Fruit fly (Drosophila melanogaster) whole organism, embryonic: ENCODE measurements around the gene g.

Experiments used
- Atf-2 ChIP-seq: fragments of 200-800 bp; sonication (Bioruptor generic); optimal IDR thresholded peaks from 2 replicates; lab custom pipeline; 2016; ENCODE audit warnings: missing biosample characterization, missing genetic modification characterization
- Awh ChIP-seq: fragments of 200-800 bp; sonication (Bioruptor generic); IDR thresholded peaks from 2 replicates; pipeline ENCODE4, ENCODE4 v1.3.6; 2022; ENCODE audit warnings: missing biosample characterization, missing genetic modification characterization
- Bgb ChIP-seq: fragments of 200-800 bp; sonication (Bioruptor generic); IDR thresholded peaks from 2 replicates; pipeline ENCODE4 v1.3.6; 2022; ENCODE audit warnings: missing biosample characterization, missing genetic modification characterization; ENCODE audit not compliant: partially characterized antibody
- CG10147 ChIP-seq: fragments of 200-800 bp; sonication (Bioruptor generic); optimal IDR thresholded peaks from 2 replicates; lab custom pipeline; 2019; ENCODE audit warnings: missing biosample characterization, mild to moderate bottlenecking, missing genetic modification characterization, moderate library complexity
- CG10366 ChIP-seq: fragments of 200-800 bp; sonication (Bioruptor generic); IDR thresholded peaks from 2 replicates; pipeline ENCODE4 v1.3.6; 2022; ENCODE audit warnings: missing biosample characterization, missing genetic modification characterization
- CG10565 ChIP-seq: fragments of 200-800 bp; sonication (Bioruptor generic); optimal IDR thresholded peaks from 3 replicates; lab custom pipeline; 2016; ENCODE audit warnings: missing biosample characterization, mild to moderate bottlenecking, missing genetic modification characterization
- CG10979 ChIP-seq: fragments of 200-800 bp; sonication (Bioruptor generic); optimal IDR thresholded peaks from 2 replicates; lab custom pipeline; 2018; ENCODE audit warnings: missing biosample characterization, mild to moderate bottlenecking, missing genetic modification characterization, moderate library complexity
- CG11085 ChIP-seq: fragments of 200-800 bp; sonication (Bioruptor generic); IDR thresholded peaks from 2 replicates; pipeline ENCODE4 v1.3.6; 2022; ENCODE audit warnings: missing biosample characterization, missing genetic modification characterization
- CG11456 ChIP-seq: fragments of 200-800 bp; sonication (Bioruptor generic); IDR thresholded peaks from 3 replicates; pipeline ENCODE4 v1.3.6; 2022; ENCODE audit warnings: missing biosample characterization, missing genetic modification characterization
- CG11504 ChIP-seq: fragments of 200-800 bp; sonication (Bioruptor generic); optimal IDR thresholded peaks from 3 replicates; lab custom pipeline; 2019; ENCODE audit warnings: missing biosample characterization, mild to moderate bottlenecking, missing genetic modification characterization, moderate library complexity
- CG12104 ChIP-seq: fragments of 200-800 bp; sonication (Bioruptor generic); optimal IDR thresholded peaks from 3 replicates; lab custom pipeline; 2016; ENCODE audit warnings: missing biosample characterization, missing genetic modification characterization
- CG12391 ChIP-seq: fragments of 200-800 bp; sonication (Bioruptor generic); optimal IDR thresholded peaks from 3 replicates; lab custom pipeline; 2018; ENCODE audit warnings: missing biosample characterization, mild to moderate bottlenecking, missing genetic modification characterization, moderate library complexity
- CG13287 ChIP-seq: fragments of 200-800 bp; sonication (Bioruptor generic); IDR thresholded peaks from 2 replicates; pipeline ENCODE4 v1.3.6; 2022; ENCODE audit warnings: missing biosample characterization, missing genetic modification characterization; ENCODE audit not compliant: partially characterized antibody
- CG14860 ChIP-seq: fragments of 200-800 bp; sonication (Bioruptor generic); IDR thresholded peaks from 3 replicates; pipeline ENCODE4 v1.3.6; 2022; ENCODE audit warnings: missing biosample characterization, missing genetic modification characterization; ENCODE audit not compliant: partially characterized antibody
- CG15073 ChIP-seq: fragments of 200-800 bp; sonication (Bioruptor generic); optimal IDR thresholded peaks from 2 replicates; lab custom pipeline; 2016; ENCODE audit warnings: missing biosample characterization, missing genetic modification characterization
- CG16863 ChIP-seq: fragments of 200-800 bp; sonication (Bioruptor generic); optimal IDR thresholded peaks from 3 replicates; lab custom pipeline; 2016; ENCODE audit warnings: missing biosample characterization, missing genetic modification characterization
- CG2202 ChIP-seq: fragments of 200-800 bp; sonication (Bioruptor generic); optimal IDR thresholded peaks from 2 replicates; lab custom pipeline; 2018; ENCODE audit warnings: missing biosample characterization, mild to moderate bottlenecking, missing genetic modification characterization
- CG30431 ChIP-seq: fragments of 200-800 bp; sonication (Bioruptor generic); optimal IDR thresholded peaks from 2 replicates; lab custom pipeline; 2017; ENCODE audit warnings: missing biosample characterization, missing genetic modification characterization
- CG3407 ChIP-seq: fragments of 200-800 bp; sonication (Bioruptor generic); optimal IDR thresholded peaks from 2 replicates; lab custom pipeline; 2018; ENCODE audit warnings: missing biosample characterization, mild to moderate bottlenecking, missing genetic modification characterization
- CG4282 ChIP-seq: fragments of 200-800 bp; sonication (Bioruptor generic); optimal IDR thresholded peaks from 2 replicates; lab custom pipeline; 2016; ENCODE audit warnings: missing biosample characterization, missing genetic modification characterization
- CG6254 ChIP-seq: fragments of 200-800 bp; sonication (Bioruptor generic); optimal IDR thresholded peaks from 3 replicates; lab custom pipeline; 2017; ENCODE audit warnings: mild to moderate bottlenecking, missing biosample characterization, missing genetic modification reagents, missing genetic modification characterization
- CG6689 ChIP-seq: fragments of 200-800 bp; sonication (Bioruptor generic); IDR thresholded peaks from 2 replicates; pipeline ENCODE4 v1.3.6; 2022; ENCODE audit warnings: missing biosample characterization, missing genetic modification characterization
- CG7839 ChIP-seq: fragments of 200-800 bp; sonication (Bioruptor generic); optimal IDR thresholded peaks from 3 replicates; lab custom pipeline; 2018; ENCODE audit warnings: missing biosample characterization, mild to moderate bottlenecking, missing genetic modification characterization, moderate library complexity
- Dip2 ChIP-seq: fragments of 200-800 bp; sonication (Bioruptor generic); IDR thresholded peaks from 2 replicates; pipeline ENCODE4 v1.3.6; 2022; ENCODE audit warnings: missing biosample characterization, missing genetic modification characterization
- Gsc ChIP-seq: fragments of 200-800 bp; sonication (Bioruptor generic); IDR thresholded peaks from 2 replicates; pipeline ENCODE4 v1.3.6; 2022; ENCODE audit warnings: missing biosample characterization, missing genetic modification characterization
- HHEX ChIP-seq: fragments of 200-800 bp; sonication (Bioruptor generic); optimal IDR thresholded peaks from 3 replicates; lab custom pipeline; 2017; ENCODE audit warnings: missing biosample characterization, mild to moderate bottlenecking, missing genetic modification characterization, missing genetic modification reagents
- HLHmδ ChIP-seq: fragments of 200-800 bp; sonication (Bioruptor generic); optimal IDR thresholded peaks from 2 replicates; lab custom pipeline; 2018; ENCODE audit warnings: missing biosample characterization, mild to moderate bottlenecking, missing genetic modification characterization, moderate library complexity
- Hr3 ChIP-seq: fragments of 200-800 bp; sonication (Bioruptor generic); optimal IDR thresholded peaks from 3 replicates; lab custom pipeline; 2016; ENCODE audit warnings: missing biosample characterization, missing genetic modification characterization
- Hr51 ChIP-seq, 2 experiments: fragments of 200-800 bp; sonication (Bioruptor generic); optimal IDR thresholded peaks; 2 replicates in 1 of 2; 3 replicates in 1 of 2; lab custom pipeline; 2016 to 2018; ENCODE audit warnings: missing biosample characterization in 2 of 2, missing genetic modification characterization in 2 of 2, mild to moderate bottlenecking in 1 of 2, moderate library complexity in 1 of 2
- MBD-R2 ChIP-seq: fragments of 200-800 bp; sonication (Bioruptor generic); IDR thresholded peaks from 2 replicates; pipeline ENCODE4 v1.3.6; 2022; ENCODE audit warnings: missing biosample characterization, missing genetic modification characterization
- Meics ChIP-seq: fragments of 200-800 bp; sonication (Bioruptor generic); optimal IDR thresholded peaks from 2 replicates; lab custom pipeline; 2017; ENCODE audit warnings: missing biosample characterization, mild to moderate bottlenecking, missing genetic modification characterization
- Mrtf ChIP-seq: fragments of 200-800 bp; sonication (Bioruptor generic); IDR thresholded peaks from 3 replicates; pipeline ENCODE4 v1.3.6; 2022; ENCODE audit warnings: missing biosample characterization, missing genetic modification characterization
- Six4 ChIP-seq: fragments of 200-800 bp; sonication (Bioruptor generic); optimal IDR thresholded peaks from 2 replicates; lab custom pipeline; 2016; ENCODE audit warnings: missing biosample characterization, missing genetic modification characterization
- Sry-δ ChIP-seq: fragments of 200-800 bp; sonication (Bioruptor generic); optimal IDR thresholded peaks from 2 replicates; lab custom pipeline; 2016; ENCODE audit warnings: missing biosample characterization, missing genetic modification characterization
- al ChIP-seq: fragments of 200-800 bp; sonication (Bioruptor generic); IDR thresholded peaks from 2 replicates; pipeline ENCODE4 v1.3.6; 2022; ENCODE audit warnings: missing biosample characterization, missing genetic modification characterization
- br ChIP-seq: fragments of >200 bp; optimal IDR thresholded peaks from 2 replicates; lab custom pipeline; 2017
- cas ChIP-seq: fragments of 200-800 bp; sonication (Bioruptor generic); IDR thresholded peaks from 2 replicates; pipeline ENCODE4 v1.3.6; 2022; ENCODE audit warnings: missing biosample characterization, missing genetic modification characterization
- caup ChIP-seq: fragments of 200-800 bp; sonication (Bioruptor generic); optimal IDR thresholded peaks from 3 replicates; lab custom pipeline; 2017; ENCODE audit warnings: missing biosample characterization, mild to moderate bottlenecking, missing genetic modification characterization, moderate library complexity; ENCODE audit not compliant: severe bottlenecking
- ems ChIP-seq: fragments of 200-800 bp; sonication (Bioruptor generic); optimal IDR thresholded peaks from 3 replicates; lab custom pipeline; 2016; ENCODE audit warnings: missing biosample characterization, missing genetic modification characterization
- esg ChIP-seq: fragments of 200-800 bp; sonication (Bioruptor generic); conservative IDR thresholded peaks from 2 replicates; pipeline ENCODE4 v1.3.6; 2022; ENCODE audit warnings: missing biosample characterization, missing genetic modification characterization
- eyg ChIP-seq: fragments of 200-800 bp; sonication (Bioruptor generic); optimal IDR thresholded peaks from 3 replicates; lab custom pipeline; 2016; ENCODE audit warnings: missing biosample characterization, missing genetic modification characterization
- fd64A ChIP-seq: fragments of 200-800 bp; sonication (Bioruptor generic); optimal IDR thresholded peaks from 3 replicates; lab custom pipeline; 2018; ENCODE audit warnings: missing biosample characterization, mild to moderate bottlenecking, missing genetic modification characterization
- gem ChIP-seq: fragments of 200-800 bp; sonication (Bioruptor generic); optimal IDR thresholded peaks from 2 replicates; lab custom pipeline; 2019; ENCODE audit warnings: missing biosample characterization, mild to moderate bottlenecking, missing genetic modification characterization, moderate library complexity
- gro ChIP-seq: fragments of 200-800 bp; sonication (Bioruptor generic); optimal IDR thresholded peaks from 2 replicates; lab custom pipeline; 2016; ENCODE audit warnings: missing biosample characterization, missing genetic modification characterization
- mld ChIP-seq: fragments of 200-800 bp; sonication (Bioruptor generic); IDR thresholded peaks from 3 replicates; pipeline ENCODE4 v1.3.6; 2022; ENCODE audit warnings: missing biosample characterization, missing genetic modification characterization; ENCODE audit not compliant: partially characterized antibody
- pita ChIP-seq: fragments of 200-800 bp; sonication (Bioruptor generic); optimal IDR thresholded peaks from 2 replicates; lab custom pipeline; 2017; ENCODE audit warnings: missing biosample characterization, mild to moderate bottlenecking, missing genetic modification characterization
- psq ChIP-seq: fragments of 200-800 bp; sonication (Bioruptor generic); optimal IDR thresholded peaks from 2 replicates; lab custom pipeline; 2017; ENCODE audit warnings: missing biosample characterization, missing genetic modification characterization
- sr ChIP-seq: fragments of 200-800 bp; sonication (Bioruptor generic); IDR thresholded peaks from 3 replicates; pipeline ENCODE4 v1.3.6; 2022; ENCODE audit warnings: missing biosample characterization, missing genetic modification characterization
- ssp ChIP-seq: fragments of 200-800 bp; sonication (Bioruptor generic); IDR thresholded peaks from 2 replicates; pipeline ENCODE4 v1.3.6; 2022; ENCODE audit warnings: missing biosample characterization, missing genetic modification characterization
- tap ChIP-seq: fragments of 200-800 bp; optimal IDR thresholded peaks from 3 replicates; lab custom pipeline; 2019; ENCODE audit warnings: missing biosample characterization, mild to moderate bottlenecking, missing genetic modification characterization, moderate library complexity
- tll ChIP-seq, 2 experiments: fragments of 200-800 bp in 1 of 2; fragments of >200 bp in 1 of 2; sonication (Bioruptor generic) in 1 of 2; optimal IDR thresholded peaks; 2 replicates each; lab custom pipeline; 2017 to 2019; ENCODE audit warnings: missing biosample characterization in 2 of 2, missing genetic modification characterization in 2 of 2, mild to moderate bottlenecking in 1 of 2, moderate library complexity in 1 of 2
- zf30C ChIP-seq: fragments of 200-800 bp; sonication (Bioruptor generic); optimal IDR thresholded peaks from 3 replicates; lab custom pipeline; 2018; ENCODE audit warnings: missing biosample characterization, mild to moderate bottlenecking, missing genetic modification characterization

The g gene

DNA sequence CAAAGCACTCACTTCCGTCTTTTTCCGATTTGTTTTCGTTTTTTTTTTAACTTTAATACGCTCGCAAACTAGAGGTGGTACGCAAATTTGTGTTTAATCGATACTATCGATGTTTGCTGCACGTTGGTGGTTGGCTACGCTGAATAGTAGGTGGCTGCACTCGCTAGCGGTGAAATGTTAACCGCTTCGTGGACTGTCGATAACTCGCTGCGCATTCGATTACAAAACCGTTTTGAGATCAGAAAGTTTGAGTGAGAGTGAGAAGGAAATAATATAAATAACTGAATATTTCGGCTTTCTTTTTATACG is at the start of gene g (continued):
- no peak for TF ChIP-seq Six4
- TF ChIP-seq esg (GFP tag; lab: Robert Waterston, UW): no peak
- no peak for TF ChIP-seq caup (GFP tag; lab: Kevin White, UChicago)
- no peak for TF ChIP-seq CG11504 (tag; lab: Kevin White, UChicago)
- no peak for TF ChIP-seq CG7839
- TF ChIP-seq tll (GFP tag; optimal IDR thresholded peaks at IDR 0.05; lab: Kevin White, UChicago): no peak
- no peak for TF ChIP-seq tap (tag; lab: Kevin White, UChicago)
- peak; percentile 68 for TF ChIP-seq MBD-R2 (GFP tag; lab: Robert Waterston, UW)
- no peak for TF ChIP-seq Meics (GFP tag; lab: Kevin White, UChicago)
- no peak for TF ChIP-seq eyg (GFP tag; lab: Kevin White, UChicago)
- no peak for TF ChIP-seq psq (GFP tag; lab: Kevin White, UChicago)
- no peak for TF ChIP-seq HHEX (GFP tag; lab: Kevin White, UChicago)
- TF ChIP-seq CG11456 (GFP tag; lab: Robert Waterston, UW): no peak
- TF ChIP-seq Sry-δ (GFP tag; lab: Kevin White, UChicago): peak; percentile 96
- no peak for TF ChIP-seq cas (GFP tag; lab: Robert Waterston, UW)
- TF ChIP-seq CG3407 (GFP tag; lab: Kevin White, UChicago): no peak
- no peak for TF ChIP-seq CG6689 (GFP tag; lab: Robert Waterston, UW)
- TF ChIP-seq CG12391 (tag; lab: Kevin White, UChicago): no peak
- TF ChIP-seq CG4282 (GFP tag; lab: Kevin White, UChicago): no peak
- no peak for TF ChIP-seq al (GFP tag; lab: Robert Waterston, UW)
- no peak for TF ChIP-seq ems
- peak; percentile 74 for TF ChIP-seq pita (GFP tag; lab: Kevin White, UChicago)
- TF ChIP-seq Hr3 (GFP tag; lab: Kevin White, UChicago): no peak
- no peak for TF ChIP-seq br (lab: Kevin White, UChicago)
- no peak for TF ChIP-seq gro (GFP tag; lab: Kevin White, UChicago)
- no peak for TF ChIP-seq CG12104 (GFP tag; lab: Kevin White, UChicago)
- TF ChIP-seq CG10565 (GFP tag; lab: Kevin White, UChicago): no peak
- no peak for TF ChIP-seq Dip2
- TF ChIP-seq gem (tag; lab: Kevin White, UChicago): no peak
- TF ChIP-seq CG13287: peak; percentile 86
- no peak for TF ChIP-seq CG2202 (tag; lab: Kevin White, UChicago)
- TF ChIP-seq HLHmδ (GFP tag; lab: Kevin White, UChicago): no peak
- TF ChIP-seq Hr51 (GFP tag; optimal IDR thresholded peaks at IDR 0.05; lab: Kevin White, UChicago): no peak
- TF ChIP-seq CG10366: no peak
- peak; percentile 82; the same call in 2 of the 3 replicates for TF ChIP-seq mld (GFP tag; lab: Robert Waterston, UW)
- TF ChIP-seq fd64A (GFP tag; lab: Kevin White, UChicago): no peak
- TF ChIP-seq CG11085: no peak
- TF ChIP-seq Mrtf: no peak
- TF ChIP-seq CG14860 (GFP tag; lab: Robert Waterston, UW): peak; percentile 80
- peak; percentile 22; the same call in 1 of the 2 replicates for TF ChIP-seq ssp (GFP tag; lab: Robert Waterston, UW)
- no peak for TF ChIP-seq Awh (GFP tag; lab: Robert Waterston, UW)
- TF ChIP-seq Atf-2 (GFP tag; lab: Kevin White, UChicago): no peak
- no peak for TF ChIP-seq CG30431 (GFP tag; lab: Kevin White, UChicago)
- TF ChIP-seq CG10979 (tag; lab: Kevin White, UChicago): no peak
- peak; percentile 95 for TF ChIP-seq Bgb (GFP tag; lab: Robert Waterston, UW)
- TF ChIP-seq sr: no peak
- TF ChIP-seq Gsc (GFP tag; lab: Robert Waterston, UW): no peak
- TF ChIP-seq CG15073 (GFP tag; lab: Kevin White, UChicago): no peak
- TF ChIP-seq zf30C (GFP tag; lab: Kevin White, UChicago): peak; percentile 28
- no peak for TF ChIP-seq CG6254
- TF ChIP-seq CG16863 (GFP tag; lab: Kevin White, UChicago): no peak
- TF ChIP-seq CG10147: no peak
